Worm (Caenorhabditis elegans) whole organism, L4/young adult: ENCODE data around the gene F38B6.2.

Experiments
- dao-5 ChIP-seq: sonication (generic microtip); optimal IDR thresholded peaks from 2 replicates; lab custom pipeline; 2016; ENCODE audit warnings: missing genotype, missing genetic modification characterization, moderate library complexity, missing compliant biosample characterization
- him-1 ChIP-seq: sonication (generic microtip); optimal IDR thresholded peaks from 2 replicates; lab custom pipeline; 2016; ENCODE audit warnings: missing genotype, missing genetic modification reagents, missing genetic modification characterization, missing compliant biosample characterization

DNA sequence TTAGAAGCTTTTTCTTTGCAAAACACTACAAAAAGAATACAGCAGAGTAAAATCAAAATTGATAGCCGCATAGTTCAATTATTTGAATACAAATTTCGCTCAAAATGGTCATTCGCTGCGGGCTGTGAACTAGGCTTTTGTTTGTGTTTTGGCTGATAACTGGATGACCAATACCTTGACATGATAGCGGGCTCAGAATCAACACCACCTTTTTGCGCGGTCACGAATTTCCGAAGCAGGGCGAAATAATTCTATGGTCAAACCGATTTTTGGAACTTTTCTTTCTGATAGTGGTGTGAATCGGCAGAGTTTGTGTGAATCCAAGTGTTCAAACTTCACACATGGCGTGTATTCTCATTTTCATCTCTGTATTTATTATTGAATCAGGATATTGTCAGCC is at the start of gene F38B6.2, which contains the start of gene F38B6.7:
- TF ChIP-seq dao-5 (tag; lab: Kevin White, UChicago) (no peak), him-1 (tag; lab: Kevin White, UChicago) (no peak)
